Worm (Caenorhabditis elegans) whole organism, early embryonic: ENCODE data around the gene B0281.6.

Experiments used
- B0310.2 ChIP-seq: sonication (generic microtip); optimal IDR thresholded peaks from 2 replicates; lab custom pipeline; 2016; ENCODE audit warnings: mild to moderate bottlenecking, missing genetic modification characterization, missing compliant biosample characterization
- ama-1 ChIP-seq: fragments of 150-350 bp; optimal IDR thresholded peaks from 2 replicates; lab custom pipeline; 2014
- ceh-13 ChIP-seq: fragments of 200-800 bp; sonication (Bioruptor generic); optimal IDR thresholded peaks from 2 replicates; lab custom pipeline; 2018; ENCODE audit warnings: mild to moderate bottlenecking, missing genetic modification characterization, missing compliant biosample characterization
- ceh-36 ChIP-seq: sonication (generic microtip); optimal IDR thresholded peaks from 2 replicates; lab custom pipeline; 2016; ENCODE audit warnings: missing genetic modification characterization, inconsistent platforms, missing compliant biosample characterization
- ets-7 ChIP-seq: sonication (generic microtip); optimal IDR thresholded peaks from 2 replicates; lab custom pipeline; 2016; ENCODE audit warnings: missing genotype, missing genetic modification characterization, missing compliant biosample characterization
- flt-1 ChIP-seq: fragments of 200-800 bp; sonication (Bioruptor generic); IDR thresholded peaks from 2 replicates; pipeline ENCODE4 v1.3.6; 2022; ENCODE audit warnings: missing genetic modification characterization, missing compliant biosample characterization
- hmbx-1 ChIP-seq: sonication (generic microtip); optimal IDR thresholded peaks from 2 replicates; lab custom pipeline; 2016; ENCODE audit warnings: mild to moderate bottlenecking, missing genetic modification characterization, missing compliant biosample characterization
- hmg-4 ChIP-seq: fragments of 200-800 bp; sonication (Bioruptor generic); optimal IDR thresholded peaks from 2 replicates; lab custom pipeline; 2018; ENCODE audit warnings: mild to moderate bottlenecking, missing genetic modification characterization, missing compliant biosample characterization
- sea-1 ChIP-seq: fragments of 200-800 bp; sonication (Bioruptor generic); conservative IDR thresholded peaks from 2 replicates; pipeline ENCODE4 v1.3.6; 2022; ENCODE audit warnings: missing genetic modification characterization, missing compliant biosample characterization
- tbx-11 ChIP-seq: fragments of 200-800 bp; sonication (Bioruptor generic); IDR thresholded peaks from 2 replicates; pipeline ENCODE4 v1.3.6; 2022; ENCODE audit warnings: missing genetic modification characterization, missing compliant biosample characterization
- tra-4 ChIP-seq: sonication (generic microtip); optimal IDR thresholded peaks from 2 replicates; lab custom pipeline; 2017; ENCODE audit warnings: missing genetic modification characterization, missing compliant biosample characterization

ce11 chrII:2302330-2302729, at the start of gene B0281.6:
- TF ChIP-seq ama-1 (lab: Kevin White, UChicago) (no peak), tbx-11 (GFP tag; lab: Robert Waterston, UW) (no peak), ceh-13 (GFP tag; lab: Kevin White, UChicago) (no peak), B0310.2 (tag; lab: Kevin White, UChicago) (no peak), tra-4 (no peak), sea-1 (no peak), hmg-4 (GFP tag; lab: Kevin White, UChicago) (no peak), ets-7 (no peak), ceh-36 (tag; lab: Kevin White, UChicago) (no peak), flt-1 (GFP tag; lab: Robert Waterston, UW) (no peak), hmbx-1 (no peak)
